Worm (Caenorhabditis elegans): ENCODE data around the gene dyf-6.

The dyf-6 gene

DNA sequence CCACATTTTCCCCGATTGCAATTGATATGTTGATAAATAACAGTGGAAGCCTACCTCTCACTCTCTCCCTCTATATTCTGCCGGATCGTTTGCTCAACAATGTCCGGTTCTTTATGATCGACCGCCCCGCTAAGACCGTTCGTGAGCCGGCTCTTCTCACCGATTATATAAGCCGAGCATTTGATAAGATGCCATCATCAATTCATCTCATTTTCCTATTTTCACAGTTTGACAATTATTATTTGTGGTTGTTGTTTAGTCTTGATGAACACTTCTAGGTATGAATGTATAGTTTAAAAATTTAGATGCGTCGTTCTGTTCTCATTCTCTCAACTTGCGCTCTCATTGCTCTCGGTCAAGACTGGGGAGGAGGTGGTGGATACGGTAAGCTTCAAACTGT is 50.2 kb downstream of the dyf-6 start, which contains the start of gene idpa-3 (continued):
- no peak for TF ChIP-seq aptf-2 (GFP tag; conservative IDR thresholded peaks at IDR 0.05)
- TF ChIP-seq fkh-3 (tag; optimal IDR thresholded peaks at IDR 0.05): no peak

DNA sequence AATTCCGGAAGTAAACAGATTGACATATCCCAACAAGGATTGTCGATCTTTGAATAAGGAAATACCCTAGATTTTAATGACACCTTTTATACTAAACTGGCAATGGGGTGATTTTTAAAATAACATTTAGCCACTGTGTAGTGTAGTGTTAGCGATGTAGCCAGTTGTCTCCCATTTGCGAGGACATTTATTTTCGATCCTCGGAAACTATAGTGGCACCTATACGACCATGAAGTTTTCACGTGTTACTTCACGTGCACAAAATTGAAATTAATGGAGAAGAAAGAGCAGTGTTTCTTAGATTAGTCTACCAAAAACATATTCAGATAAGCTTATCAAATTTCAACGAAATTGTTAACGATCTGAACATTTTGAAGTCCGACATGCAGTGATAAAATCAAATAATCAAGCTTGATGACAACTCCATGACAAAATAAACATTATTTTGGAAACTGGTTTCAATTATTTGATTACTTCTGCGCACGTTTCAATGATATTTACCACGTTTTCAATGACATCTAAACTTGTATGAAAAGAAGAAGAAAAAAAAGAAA is 52.9 kb downstream of the dyf-6 start, which contains the start of gene R07E3.4:
TSS of gene R07E3.4 (minus strand) at position 51 of the 554 bp plus-strand sequence.
- TF ChIP-seq cebp-1 (GFP tag; IDR thresholded peaks at IDR 0.05): no peak
- TF ChIP-seq cebp-1 (tag; optimal IDR thresholded peaks at IDR 0.05): no peak
- peak; percentile 34 for TF ChIP-seq nhr-80 (tag; optimal IDR thresholded peaks at IDR 0.05)

ce11 chrX:10332035-10332614 is 54.2 kb downstream of the dyf-6 start:
- TF ChIP-seq lsy-27 (tag; optimal IDR thresholded peaks at IDR 0.05; ENCODE audit: borderline replicate concordance, insufficient read depth): no peak
- no peak for TF ChIP-seq lsl-1 (GFP tag; optimal IDR thresholded peaks at IDR 0.05)
- no peak for TF ChIP-seq dpl-1 (GFP tag; optimal IDR thresholded peaks at IDR 0.05)
- no peak for TF ChIP-seq lir-1 (GFP tag; conservative IDR thresholded peaks at IDR 0.05)
- TF ChIP-seq zfh-2 (GFP tag; conservative IDR thresholded peaks at IDR 0.05): peak; percentile 78
- TF ChIP-seq ZK185.1 (tag; optimal IDR thresholded peaks at IDR 0.05; ENCODE audit: poor library complexity, severe bottlenecking): no peak
- TF ChIP-seq cebp-1 (GFP tag; IDR thresholded peaks at IDR 0.05): peak; percentile 75
- peak; percentile 89 for TF ChIP-seq cebp-1 (tag; optimal IDR thresholded peaks at IDR 0.05)
- TF ChIP-seq F52B5.7 (tag; optimal IDR thresholded peaks at IDR 0.05): no peak
- TF ChIP-seq F55B11.4 (tag; optimal IDR thresholded peaks at IDR 0.05; ENCODE audit: borderline replicate concordance, insufficient read depth): no peak
- TF ChIP-seq rcor-1 (GFP tag; IDR thresholded peaks at IDR 0.05): no peak
- no peak for TF ChIP-seq chd-7 (tag; optimal IDR thresholded peaks at IDR 0.05)
- peak; percentile 48 for TF ChIP-seq atf-7 (tag; optimal IDR thresholded peaks at IDR 0.05)
- no peak for TF ChIP-seq D2030.7 (GFP tag; IDR thresholded peaks at IDR 0.05)
- TF ChIP-seq tbp1 (GFP tag; optimal IDR thresholded peaks at IDR 0.05): no peak
- no peak for TF ChIP-seq T26A5.8 (tag; optimal IDR thresholded peaks at IDR 0.05)
- TF ChIP-seq unc-62 (GFP tag; optimal IDR thresholded peaks at IDR 0.05): peak; percentile 47
- no peak for TF ChIP-seq Y53F4B.3 (GFP tag; IDR thresholded peaks at IDR 0.05)
- TF ChIP-seq nhr-120 (GFP tag; IDR thresholded peaks at IDR 0.05): no peak
- TF ChIP-seq F57C9.4 (tag; optimal IDR thresholded peaks at IDR 0.05): no peak
- TF ChIP-seq B0019.2 (GFP tag; conservative IDR thresholded peaks at IDR 0.05): no peak
- TF ChIP-seq lin-54 (GFP tag; optimal IDR thresholded peaks at IDR 0.05): no peak
- TF ChIP-seq mel-28 (tag; optimal IDR thresholded peaks at IDR 0.05; ENCODE audit: borderline replicate concordance): no peak
- TF ChIP-seq ztf-3 (GFP tag; optimal IDR thresholded peaks at IDR 0.05): no peak
- no peak for TF ChIP-seq unc-130 (GFP tag; optimal IDR thresholded peaks at IDR 0.05)
- TF ChIP-seq egl-44 (GFP tag; IDR thresholded peaks at IDR 0.05): no peak
- no peak for TF ChIP-seq attf-3 (GFP tag; conservative IDR thresholded peaks at IDR 0.05)
- no peak for TF ChIP-seq F23B12.7 (tag; optimal IDR thresholded peaks at IDR 0.05; ENCODE audit: insufficient read depth)
- no peak for TF ChIP-seq snpc-1.3 (tag; optimal IDR thresholded peaks at IDR 0.05; ENCODE audit: insufficient read depth)
- TF ChIP-seq bed-1 (GFP tag; IDR thresholded peaks at IDR 0.05): no peak
- TF ChIP-seq dox-1 (GFP tag; IDR thresholded peaks at IDR 0.05): no peak
- TF ChIP-seq ccch-3 (GFP tag; optimal IDR thresholded peaks at IDR 0.05): no peak
- no peak for TF ChIP-seq nhr-90 (tag; optimal IDR thresholded peaks at IDR 0.05)
- no peak for TF ChIP-seq hrde-1 (tag; optimal IDR thresholded peaks at IDR 0.05; ENCODE audit: borderline replicate concordance)
- no peak for TF ChIP-seq rec-8 (tag; optimal IDR thresholded peaks at IDR 0.05)
- no peak for TF ChIP-seq madf-3 (GFP tag; IDR thresholded peaks at IDR 0.05)
- TF ChIP-seq B0261.1 (tag; optimal IDR thresholded peaks at IDR 0.05): no peak
- no peak for TF ChIP-seq hsf-1 (GFP tag; IDR thresholded peaks at IDR 0.05)
- no peak for TF ChIP-seq Y53G8AR.9 (GFP tag; conservative IDR thresholded peaks at IDR 0.05)
- TF ChIP-seq lin-35 (GFP tag; optimal IDR thresholded peaks at IDR 0.05): no peak

Data from whole organism, young adult.